Worm (Caenorhabditis elegans) whole organism, L3 larva: Measurements from ENCODE around the gene fbxc-44.

Source experiments
- lin-15B ChIP-seq: fragments of 150-350 bp; optimal IDR thresholded peaks from 2 replicates; lab custom pipeline; 2014; ENCODE audit warnings: missing biosample characterization, missing genetic modification characterization
- nhr-23 ChIP-seq: fragments of 150-350 bp; optimal IDR thresholded peaks from 2 replicates; lab custom pipeline; 2014; ENCODE audit warnings: missing biosample characterization, missing genetic modification reagents, missing genetic modification characterization
- nhr-28 ChIP-seq: fragments of 150-350 bp; optimal IDR thresholded peaks from 2 replicates; lab custom pipeline; 2014; ENCODE audit warnings: missing biosample characterization, missing genetic modification characterization
- nhr-43 ChIP-seq: sonication (generic microtip); optimal IDR thresholded peaks from 2 replicates; lab custom pipeline; 2016; ENCODE audit warnings: mild to moderate bottlenecking, missing genetic modification characterization, missing compliant biosample characterization; ENCODE audit not compliant: poor library complexity, severe bottlenecking

ce11 chrII:4237701-4238214 is at the start of gene fbxc-44, which contains the start of gene C16A11.2:
- TF ChIP-seq nhr-23 (tag; lab: Kevin White, UChicago) (peak; percentile 58), nhr-28 (no peak), nhr-43 (tag; lab: Kevin White, UChicago) (no peak), lin-15B (tag; lab: Kevin White, UChicago) (no peak)
